Worm (Caenorhabditis elegans) whole organism, early embryonic: ENCODE measurements around the gene W06H8.2.

Source experiments
- B0310.2 ChIP-seq: sonication (generic microtip); optimal IDR thresholded peaks from 2 replicates; lab custom pipeline; 2016; ENCODE audit warnings: mild to moderate bottlenecking, missing genetic modification characterization, missing compliant biosample characterization
- F13C5.2 ChIP-seq: sonication (generic microtip); optimal IDR thresholded peaks from 2 replicates; lab custom pipeline; 2017; ENCODE audit warnings: mild to moderate bottlenecking, missing genetic modification characterization, inconsistent platforms, missing compliant biosample characterization
- aly-1 ChIP-seq: sonication (generic microtip); optimal IDR thresholded peaks from 2 replicates; lab custom pipeline; 2016; ENCODE audit warnings: missing genetic modification characterization, missing compliant biosample characterization
- ama-1 ChIP-seq: fragments of 150-350 bp; optimal IDR thresholded peaks from 2 replicates; lab custom pipeline; 2014
- ceh-13 ChIP-seq: fragments of 200-800 bp; sonication (Bioruptor generic); optimal IDR thresholded peaks from 2 replicates; lab custom pipeline; 2018; ENCODE audit warnings: mild to moderate bottlenecking, missing genetic modification characterization, missing compliant biosample characterization
- ceh-36 ChIP-seq: sonication (generic microtip); optimal IDR thresholded peaks from 2 replicates; lab custom pipeline; 2016; ENCODE audit warnings: missing genetic modification characterization, inconsistent platforms, missing compliant biosample characterization
- ets-7 ChIP-seq: sonication (generic microtip); optimal IDR thresholded peaks from 2 replicates; lab custom pipeline; 2016; ENCODE audit warnings: missing genotype, missing genetic modification characterization, missing compliant biosample characterization
- flt-1 ChIP-seq: fragments of 200-800 bp; sonication (Bioruptor generic); IDR thresholded peaks from 2 replicates; pipeline ENCODE4 v1.3.6; 2022; ENCODE audit warnings: missing genetic modification characterization, missing compliant biosample characterization
- hmbx-1 ChIP-seq: sonication (generic microtip); optimal IDR thresholded peaks from 2 replicates; lab custom pipeline; 2016; ENCODE audit warnings: mild to moderate bottlenecking, missing genetic modification characterization, missing compliant biosample characterization
- hmg-4 ChIP-seq: fragments of 200-800 bp; sonication (Bioruptor generic); optimal IDR thresholded peaks from 2 replicates; lab custom pipeline; 2018; ENCODE audit warnings: mild to moderate bottlenecking, missing genetic modification characterization, missing compliant biosample characterization
- hnd-1 ChIP-seq: sonication (generic microtip); optimal IDR thresholded peaks from 2 replicates; lab custom pipeline; 2016; ENCODE audit warnings: missing genetic modification characterization, missing compliant biosample characterization
- pes-1 ChIP-seq: fragments of 200-800 bp; sonication (Bioruptor generic); IDR thresholded peaks from 2 replicates; pipeline ENCODE4 v1.3.6; 2022; ENCODE audit warnings: missing genetic modification reagents, missing genetic modification characterization, missing compliant biosample characterization
- scrt-1 ChIP-seq: fragments of 200-800 bp; sonication (Bioruptor generic); IDR thresholded peaks from 2 replicates; pipeline ENCODE4 v1.3.6; 2022; ENCODE audit warnings: missing genetic modification characterization, missing compliant biosample characterization
- sea-1 ChIP-seq: fragments of 200-800 bp; sonication (Bioruptor generic); conservative IDR thresholded peaks from 2 replicates; pipeline ENCODE4 v1.3.6; 2022; ENCODE audit warnings: missing genetic modification characterization, missing compliant biosample characterization
- tbx-11 ChIP-seq: fragments of 200-800 bp; sonication (Bioruptor generic); IDR thresholded peaks from 2 replicates; pipeline ENCODE4 v1.3.6; 2022; ENCODE audit warnings: missing genetic modification characterization, missing compliant biosample characterization
- tbx-37 ChIP-seq: fragments of 200-800 bp; sonication (Bioruptor generic); conservative IDR thresholded peaks from 2 replicates; pipeline ENCODE4 v1.3.6; 2022; ENCODE audit warnings: missing genetic modification reagents, missing genetic modification characterization, missing compliant biosample characterization
- tra-4 ChIP-seq: sonication (generic microtip); optimal IDR thresholded peaks from 2 replicates; lab custom pipeline; 2017; ENCODE audit warnings: missing genetic modification characterization, missing compliant biosample characterization

The W06H8.2 gene

ce11 chrV:6243260-6243659 lies 36.7 kb downstream of the W06H8.2 start:
- TF ChIP-seq hmbx-1 (tag; lab: Kevin White, UChicago) (no peak), hnd-1 (tag; lab: Kevin White, UChicago) (no peak), flt-1 (GFP tag; lab: Robert Waterston, UW) (no peak), ceh-36 (tag; lab: Kevin White, UChicago) (no peak)

ce11 chrV:6244631-6245030 lies 38.1 kb downstream of the W06H8.2 start:
- no peak for TF ChIP-seq tra-4 (tag; lab: Kevin White, UChicago)
- no peak for TF ChIP-seq hmbx-1 (tag; lab: Kevin White, UChicago)
- TF ChIP-seq ceh-13 (GFP tag; lab: Kevin White, UChicago): no peak
- TF ChIP-seq ceh-36 (tag; lab: Kevin White, UChicago): no peak
- TF ChIP-seq F13C5.2: no peak
- TF ChIP-seq tbx-37 (GFP tag; lab: Robert Waterston, UW): no peak
- TF ChIP-seq hnd-1 (tag; lab: Kevin White, UChicago): no peak
- no peak for TF ChIP-seq pes-1
- TF ChIP-seq sea-1: no peak

ce11 chrV:6246454-6246981 lies 40.0 kb downstream of the W06H8.2 start, which contains the start of gene dmd-7:
Gene dmd-7, plus strand, starts transcription at chrV:6246931.
- TF ChIP-seq ceh-36 (tag; lab: Kevin White, UChicago) (no peak), flt-1 (GFP tag; lab: Robert Waterston, UW) (0 out of 2 replicates have a peak, but pooled peaks have one; percentile 33), pes-1 (no peak), aly-1 (tag; lab: Kevin White, UChicago) (no peak), hmbx-1 (tag; lab: Kevin White, UChicago) (no peak), F13C5.2 (peak; percentile 25), sea-1 (no peak), tra-4 (tag; lab: Kevin White, UChicago) (no peak), scrt-1 (no peak), tbx-11 (GFP tag; lab: Robert Waterston, UW) (no peak), ama-1 (lab: Kevin White, UChicago) (no peak), tbx-37 (GFP tag; lab: Robert Waterston, UW) (no peak)

ce11 chrV:6247397-6247796 lies 40.8 kb downstream of the W06H8.2 start:
- TF ChIP-seq hmbx-1 (tag; lab: Kevin White, UChicago) (no peak), hnd-1 (tag; lab: Kevin White, UChicago) (no peak), tbx-11 (GFP tag; lab: Robert Waterston, UW) (no peak), tbx-37 (GFP tag; lab: Robert Waterston, UW) (no peak), aly-1 (tag; lab: Kevin White, UChicago) (no peak), B0310.2 (no peak), scrt-1 (no peak), pes-1 (no peak), tra-4 (tag; lab: Kevin White, UChicago) (no peak), hmg-4 (GFP tag; lab: Kevin White, UChicago) (no peak), sea-1 (no peak), ceh-36 (tag; lab: Kevin White, UChicago) (no peak)

ce11 chrV:6248714-6249113 lies 42.2 kb downstream of the W06H8.2 start:
- TF ChIP-seq B0310.2 (no peak), ama-1 (lab: Kevin White, UChicago) (no peak), aly-1 (tag; lab: Kevin White, UChicago) (no peak), ceh-36 (tag; lab: Kevin White, UChicago) (no peak), F13C5.2 (no peak)

ce11 chrV:6249135-6249534 lies 42.6 kb downstream of the W06H8.2 start:
- TF ChIP-seq tra-4 (tag; lab: Kevin White, UChicago): no peak
- TF ChIP-seq flt-1 (GFP tag; lab: Robert Waterston, UW): no peak
- TF ChIP-seq F13C5.2: no peak
- TF ChIP-seq B0310.2: no peak
- no peak for TF ChIP-seq sea-1
- TF ChIP-seq pes-1: no peak
- TF ChIP-seq aly-1 (tag; lab: Kevin White, UChicago): no peak
- TF ChIP-seq hnd-1 (tag; lab: Kevin White, UChicago): no peak
- no peak for TF ChIP-seq ceh-13 (GFP tag; lab: Kevin White, UChicago)
- TF ChIP-seq ets-7: no peak
- TF ChIP-seq hmg-4 (GFP tag; lab: Kevin White, UChicago): no peak
- no peak for TF ChIP-seq scrt-1
- no peak for TF ChIP-seq ceh-36 (tag; lab: Kevin White, UChicago)
- TF ChIP-seq hmbx-1 (tag; lab: Kevin White, UChicago): no peak
- no peak for TF ChIP-seq tbx-37 (GFP tag; lab: Robert Waterston, UW)
- TF ChIP-seq ama-1 (lab: Kevin White, UChicago): no peak
- TF ChIP-seq tbx-11 (GFP tag; lab: Robert Waterston, UW): no peak

- TF ChIP-seq tra-4 (tag; lab: Kevin White, UChicago) (no peak), hmg-4 (GFP tag; lab: Kevin White, UChicago) (no peak), scrt-1 (no peak), ceh-36 (tag; lab: Kevin White, UChicago) (no peak), tbx-11 (GFP tag; lab: Robert Waterston, UW) (no peak), hmbx-1 (tag; lab: Kevin White, UChicago) (no peak), aly-1 (tag; lab: Kevin White, UChicago) (no peak), sea-1 (no peak), ama-1 (lab: Kevin White, UChicago) (no peak), F13C5.2 (no peak), hnd-1 (tag; lab: Kevin White, UChicago) (no peak), pes-1 (no peak)
Measured at ce11 chrV:6250959-6251598, 44.5 kb downstream of the W06H8.2 start.
